Worm (Caenorhabditis elegans) whole organism, L2 larva: Measurements from ENCODE around the gene mrps-26.

Experiments
- C34F6.9 ChIP-seq: fragments of 150-350 bp; optimal IDR thresholded peaks from 2 replicates; lab custom pipeline; 2014; ENCODE audit warnings: missing biosample characterization, missing genetic modification characterization
- F13H6.1 ChIP-seq: sonication (generic microtip); optimal IDR thresholded peaks from 2 replicates; lab custom pipeline; 2016; ENCODE audit warnings: missing genetic modification characterization, missing compliant biosample characterization
- R02D3.7 ChIP-seq: fragments of 150-350 bp; optimal IDR thresholded peaks from 2 replicates; lab custom pipeline; 2014; ENCODE audit warnings: missing biosample characterization, missing genetic modification characterization
- Y55F3AM.14 ChIP-seq: fragments of 200-800 bp; sonication (Bioruptor generic); optimal IDR thresholded peaks from 2 replicates; lab custom pipeline; 2018; ENCODE audit warnings: mild to moderate bottlenecking, missing genetic modification characterization, missing compliant biosample characterization
- alr-1 ChIP-seq: fragments of 150-350 bp; optimal IDR thresholded peaks from 2 replicates; lab custom pipeline; 2014; ENCODE audit warnings: missing biosample characterization, missing genetic modification characterization
- aly-2 ChIP-seq: fragments of 150-350 bp; optimal IDR thresholded peaks from 2 replicates; lab custom pipeline; 2014; ENCODE audit warnings: missing biosample characterization, missing genetic modification characterization
- ama-1 ChIP-seq: fragments of 150-350 bp; optimal IDR thresholded peaks from 2 replicates; lab custom pipeline; 2018; ENCODE audit warnings: inconsistent platforms
- blmp-1 ChIP-seq: sonication (generic microtip); optimal IDR thresholded peaks from 2 replicates; lab custom pipeline; 2017; ENCODE audit warnings: missing genetic modification characterization, mild to moderate bottlenecking, missing compliant biosample characterization, antibody characterized with exemption, moderate library complexity; ENCODE audit not compliant: insufficient read depth
- ceh-82 ChIP-seq: fragments of 150-350 bp; optimal IDR thresholded peaks from 2 replicates; lab custom pipeline; 2014; ENCODE audit warnings: missing biosample characterization, missing genetic modification characterization
- dmd-4 ChIP-seq: sonication (generic microtip); optimal IDR thresholded peaks from 2 replicates; lab custom pipeline; 2017; ENCODE audit warnings: missing biosample characterization, missing genetic modification characterization
- egl-27 ChIP-seq: sonication (generic microtip); optimal IDR thresholded peaks from 3 replicates; lab custom pipeline; 2017; ENCODE audit warnings: missing biosample characterization, missing genetic modification reagents, missing genetic modification characterization
- elt-1 ChIP-seq: fragments of 150-350 bp; optimal IDR thresholded peaks from 2 replicates; lab custom pipeline; 2014; ENCODE audit warnings: missing biosample characterization, missing genetic modification characterization
- elt-3 ChIP-seq: sonication (generic microtip); optimal IDR thresholded peaks from 2 replicates; lab custom pipeline; 2017; ENCODE audit warnings: missing biosample characterization, missing genetic modification characterization
- fos-1 ChIP-seq: fragments of 150-350 bp; optimal IDR thresholded peaks from 2 replicates; lab custom pipeline; 2014; ENCODE audit warnings: missing biosample characterization, missing genetic modification characterization
- lin-11 ChIP-seq: fragments of 150-350 bp; sonication (generic microtip); optimal IDR thresholded peaks from 2 replicates; lab custom pipeline; 2014; ENCODE audit warnings: missing biosample characterization, missing genetic modification characterization, inconsistent platforms, mixed read lengths
- lin-13 ChIP-seq: fragments of 150-350 bp; optimal IDR thresholded peaks from 2 replicates; lab custom pipeline; 2014; ENCODE audit warnings: missing biosample characterization, missing genetic modification reagents, missing genetic modification characterization
- lin-39 ChIP-seq: fragments of 150-350 bp; optimal IDR thresholded peaks from 2 replicates; lab custom pipeline; 2014; ENCODE audit warnings: missing biosample characterization, missing genetic modification reagents, missing genetic modification characterization
- mab-5 ChIP-seq: fragments of 150-350 bp; optimal IDR thresholded peaks from 2 replicates; lab custom pipeline; 2014; ENCODE audit warnings: missing biosample characterization, missing genetic modification characterization
- nhr-10 ChIP-seq: sonication (generic microtip); optimal IDR thresholded peaks from 2 replicates; lab custom pipeline; 2017; ENCODE audit warnings: missing biosample characterization, missing genetic modification characterization
- nhr-11 ChIP-seq: fragments of 150-350 bp; optimal IDR thresholded peaks from 2 replicates; lab custom pipeline; 2014; ENCODE audit warnings: missing biosample characterization, missing genetic modification characterization
- nhr-129 ChIP-seq: fragments of 150-350 bp; optimal IDR thresholded peaks from 2 replicates; lab custom pipeline; 2014; ENCODE audit warnings: missing biosample characterization, missing genetic modification characterization
- nhr-237 ChIP-seq: fragments of 150-350 bp; optimal IDR thresholded peaks from 2 replicates; lab custom pipeline; 2014; ENCODE audit warnings: missing biosample characterization, missing genetic modification characterization
- nhr-25 ChIP-seq: fragments of 150-350 bp; sonication (generic microtip); optimal IDR thresholded peaks from 3 replicates; lab custom pipeline; 2014; ENCODE audit warnings: missing biosample characterization, missing genetic modification characterization
- nhr-77 ChIP-seq: fragments of 150-350 bp; optimal IDR thresholded peaks from 2 replicates; lab custom pipeline; 2014; ENCODE audit warnings: missing biosample characterization, missing genetic modification characterization
- peb-1 ChIP-seq: fragments of 150-350 bp; optimal IDR thresholded peaks from 2 replicates; lab custom pipeline; 2014; ENCODE audit warnings: missing biosample characterization, missing genetic modification characterization
- sem-4 ChIP-seq: fragments of 150-350 bp; optimal IDR thresholded peaks from 2 replicates; lab custom pipeline; 2014; ENCODE audit warnings: missing biosample characterization, missing genetic modification reagents, missing genetic modification characterization
- sma-3 ChIP-seq: sonication (generic microtip); optimal IDR thresholded peaks from 2 replicates; lab custom pipeline; 2016; ENCODE audit warnings: missing genetic modification reagents, missing genetic modification characterization, missing compliant biosample characterization
- sma-9 ChIP-seq, 2 experiments: fragments of 150-350 bp in 1 of 2; sonication (generic microtip) in 1 of 2; optimal IDR thresholded peaks; 2 replicates each; lab custom pipeline; 2014 to 2016; ENCODE audit warnings: missing genetic modification characterization in 2 of 2, mild to moderate bottlenecking in 1 of 2, missing biosample characterization in 1 of 2, missing compliant biosample characterization in 1 of 2, missing genetic modification reagents in 1 of 2, moderate library complexity in 1 of 2
- snpc-4 ChIP-seq: fragments of 150-350 bp; optimal IDR thresholded peaks from 2 replicates; lab custom pipeline; 2014; ENCODE audit warnings: missing biosample characterization, missing genetic modification characterization
- unc-55 ChIP-seq: fragments of 150-350 bp; sonication (generic microtip); optimal IDR thresholded peaks from 3 replicates; lab custom pipeline; 2014; ENCODE audit warnings: missing biosample characterization, missing genetic modification reagents, missing genetic modification characterization
- unc-62 ChIP-seq: fragments of 150-350 bp; optimal IDR thresholded peaks from 2 replicates; lab custom pipeline; 2014; ENCODE audit warnings: missing biosample characterization, missing genetic modification reagents, missing genetic modification characterization
- zag-1 ChIP-seq: fragments of 150-350 bp; optimal IDR thresholded peaks from 2 replicates; lab custom pipeline; 2014; ENCODE audit warnings: missing biosample characterization, missing genetic modification characterization
- ztf-1 ChIP-seq: fragments of 200-800 bp; sonication (Bioruptor generic); conservative IDR thresholded peaks from 2 replicates; pipeline ENCODE4 v1.3.6; 2022; ENCODE audit warnings: missing genetic modification characterization, missing compliant biosample characterization
- ztf-11 ChIP-seq: sonication (generic microtip); optimal IDR thresholded peaks from 2 replicates; lab custom pipeline; 2017; ENCODE audit warnings: missing biosample characterization, missing genetic modification characterization
- ztf-4 ChIP-seq: fragments of 150-350 bp; optimal IDR thresholded peaks from 2 replicates; lab custom pipeline; 2014; ENCODE audit warnings: missing biosample characterization, missing genetic modification characterization

mrps-26 gene

DNA sequence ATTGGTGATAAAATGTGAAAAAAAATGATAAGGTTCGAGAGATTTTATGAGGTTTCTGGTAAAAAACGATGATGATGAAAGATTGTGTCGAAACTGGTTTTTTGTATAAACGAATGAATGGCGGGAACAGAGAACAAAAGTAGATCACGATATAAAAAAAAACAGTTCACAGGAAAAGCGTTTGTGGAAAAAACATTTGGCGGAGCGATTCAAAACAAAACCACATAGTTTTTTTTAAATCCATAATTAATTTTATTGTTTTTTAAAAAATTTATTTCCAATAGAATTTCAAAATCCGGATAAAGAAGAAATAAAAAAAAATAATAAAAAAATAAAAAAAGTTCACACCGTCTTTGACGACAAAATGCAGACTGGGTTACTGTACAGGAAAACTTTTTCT, 19.0 kb upstream of the mrps-26 start, which contains the start of gene ZC155.4:
TSS of gene ZC155.4 (minus strand) at position 101 of the 400 bp plus-strand sequence.
- TF ChIP-seq Y55F3AM.14 (GFP tag; lab: Kevin White, UChicago) (no peak), F13H6.1 (tag; lab: Kevin White, UChicago) (no peak), C34F6.9 (tag; lab: Kevin White, UChicago) (no peak), aly-2 (no peak), ztf-1 (no peak), nhr-25 (tag; lab: Kevin White, UChicago) (no peak), egl-27 (tag; lab: Kevin White, UChicago) (no peak), unc-62 (GFP tag; lab: Kevin White, UChicago) (no peak)

DNA sequence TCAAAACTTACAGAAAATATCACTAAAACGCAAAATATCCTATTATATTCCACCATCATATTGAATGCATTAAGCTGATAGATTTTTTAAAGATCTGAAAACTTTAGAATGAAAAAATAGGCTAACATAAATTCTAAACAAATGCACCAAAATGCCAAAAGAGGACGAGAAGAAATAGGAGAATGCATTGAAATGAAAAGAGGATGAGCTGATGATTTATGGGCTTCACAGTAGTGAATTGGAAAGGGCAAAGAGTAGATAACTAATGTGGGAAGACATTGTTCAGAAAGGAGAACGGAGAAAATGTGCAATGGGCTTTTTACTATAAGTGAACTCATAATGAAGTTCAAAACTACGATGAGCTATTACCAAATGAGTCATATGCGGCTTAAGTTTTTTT, 16.9 kb upstream of the mrps-26 start, which contains the start of gene cutl-19:
TSS of gene cutl-19 (minus strand) at position 101 of the 400 bp plus-strand sequence.
- TF ChIP-seq nhr-237 (tag; lab: Kevin White, UChicago) (no peak), blmp-1 (tag; lab: Kevin White, UChicago) (no peak), egl-27 (tag; lab: Kevin White, UChicago) (no peak), lin-11 (no peak), ztf-11 (no peak), R02D3.7 (tag; lab: Kevin White, UChicago) (no peak), lin-39 (no peak), elt-1 (tag; lab: Kevin White, UChicago) (no peak), nhr-77 (tag; lab: Kevin White, UChicago) (no peak), sem-4 (no peak), zag-1 (tag; lab: Kevin White, UChicago) (no peak)

DNA sequence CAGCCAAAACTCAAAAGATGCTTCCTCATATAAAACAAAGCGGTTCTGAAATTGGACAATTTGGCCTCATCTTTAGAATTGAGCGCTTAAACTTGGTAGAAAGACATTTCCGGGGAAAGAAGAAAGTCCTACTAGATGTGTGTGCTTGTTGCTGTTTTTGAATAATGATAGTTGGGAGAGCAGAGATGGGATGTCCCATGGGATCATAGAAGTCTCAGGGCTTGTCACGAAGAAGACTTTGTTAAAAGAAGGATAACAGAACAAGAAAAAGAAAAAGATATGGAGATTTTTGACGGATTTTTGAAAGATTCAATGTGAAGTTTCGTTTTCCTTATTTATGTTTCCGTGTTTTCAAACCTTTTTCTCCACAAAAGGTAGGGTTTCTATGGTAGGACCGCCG, 15.7 kb upstream of the mrps-26 start, which contains the start of gene ZC155.2:
TSS of gene ZC155.2 (plus strand) at position 301 of the 400 bp plus-strand sequence.
- TF ChIP-seq ztf-1 (no peak), mab-5 (peak; percentile 23), alr-1 (tag; lab: Kevin White, UChicago) (no peak)
- TF ChIP-seq, all 48 proteins: peak for 1

DNA sequence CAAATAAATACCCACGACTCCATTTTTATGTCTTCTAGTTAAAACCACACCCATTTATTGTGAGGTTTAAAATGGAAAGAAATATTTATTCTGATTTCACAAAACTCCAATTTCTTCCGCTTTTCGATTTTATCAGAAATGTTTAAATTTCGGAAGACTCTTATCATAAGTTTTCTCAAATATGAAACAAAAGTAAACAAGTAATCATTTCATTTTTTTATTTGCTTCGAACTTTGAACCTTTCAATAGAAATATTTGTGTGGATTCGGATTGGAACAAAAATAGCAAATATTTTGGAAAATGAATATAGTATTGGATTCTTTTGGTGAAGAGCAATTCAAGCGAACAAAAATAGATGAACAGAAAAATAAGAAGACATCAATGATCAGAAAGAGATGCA, 12.6 kb upstream of the mrps-26 start:
- TF ChIP-seq blmp-1 (tag; lab: Kevin White, UChicago) = no peak
- no peak for TF ChIP-seq ztf-11
- TF ChIP-seq ztf-4 = no peak
- no peak for TF ChIP-seq dmd-4 (tag; lab: Kevin White, UChicago)
- TF ChIP-seq ama-1 (lab: Kevin White, UChicago) = no peak
- no peak for TF ChIP-seq lin-13
- TF ChIP-seq ceh-82 (tag; lab: Kevin White, UChicago) = no peak
- TF ChIP-seq nhr-129 = no peak
- no peak for TF ChIP-seq unc-55 (GFP tag; lab: Kevin White, UChicago)
- TF ChIP-seq peb-1 (tag; lab: Kevin White, UChicago) = no peak
- no peak for TF ChIP-seq sma-9 (GFP tag; optimal IDR thresholded peaks at IDR 0.05; lab: Kevin White, UChicago)
- no peak for TF ChIP-seq sma-9 (tag; optimal IDR thresholded peaks at IDR 0.05; lab: Kevin White, UChicago)
- no peak for TF ChIP-seq nhr-77 (tag; lab: Kevin White, UChicago)
- TF ChIP-seq nhr-11 (tag; lab: Kevin White, UChicago) = no peak
- TF ChIP-seq nhr-10 = no peak
- TF ChIP-seq elt-3 = no peak
- no peak for TF ChIP-seq sem-4

DNA sequence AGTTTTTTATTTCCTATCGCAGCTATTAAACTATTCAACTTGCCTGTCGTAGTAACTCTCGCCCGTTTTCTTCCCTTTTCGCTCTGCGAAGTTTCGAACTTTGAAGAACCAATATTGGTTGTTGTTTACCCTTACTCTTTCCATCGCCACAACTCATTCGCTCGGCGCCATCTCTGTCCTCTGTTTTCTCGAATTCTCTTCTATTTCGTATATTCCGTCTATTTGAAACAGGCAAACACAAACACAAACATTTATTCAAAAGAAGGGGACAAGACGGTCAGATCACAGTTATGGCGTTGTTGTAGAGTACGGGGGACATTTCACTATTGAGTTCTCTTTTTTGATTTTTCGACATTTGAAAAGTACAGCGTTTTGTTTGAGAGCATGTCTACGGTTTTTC, 11.6 kb upstream of the mrps-26 start:
- TF ChIP-seq F13H6.1 (tag; lab: Kevin White, UChicago) = peak; percentile 60
- no peak for TF ChIP-seq ceh-82 (tag; lab: Kevin White, UChicago)
- peak; percentile 62 for TF ChIP-seq nhr-129

DNA sequence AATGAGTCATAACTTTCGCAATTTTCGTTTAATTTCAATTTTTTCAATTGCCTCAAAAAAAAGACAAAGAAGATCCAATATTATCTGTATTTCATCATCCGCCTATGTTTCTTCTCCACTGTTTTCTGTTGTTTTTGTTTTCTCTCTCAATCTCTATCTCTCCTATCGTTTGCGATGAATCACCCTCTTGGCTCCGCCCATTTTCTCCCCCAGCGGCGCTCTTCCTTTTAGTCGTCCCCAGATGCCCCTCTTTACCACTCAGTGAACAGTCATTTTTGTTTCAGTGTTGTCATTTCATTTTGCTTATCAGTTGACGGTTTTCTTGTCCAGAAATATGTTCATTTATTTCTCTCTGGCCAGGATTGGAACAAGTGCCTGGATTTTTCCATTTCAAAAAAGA, 9.5 kb upstream of the mrps-26 start:
- TF ChIP-seq C34F6.9 (tag; lab: Kevin White, UChicago) (peak; percentile 51), nhr-129 (peak; percentile 61), fos-1 (tag; lab: Kevin White, UChicago) (peak; percentile 94), sma-3 (GFP tag; lab: Kevin White, UChicago) (peak; percentile 47), unc-55 (GFP tag; lab: Kevin White, UChicago) (peak; percentile 63), snpc-4 (tag; lab: Kevin White, UChicago) (no peak), peb-1 (tag; lab: Kevin White, UChicago) (no peak)
